Fruit fly (Drosophila melanogaster) whole organism, wandering third instar larva: Measurements from ENCODE around the gene Larp7.

Experiments used
- CG32264 ChIP-seq: fragments of 200-800 bp; sonication (Bioruptor generic); optimal IDR thresholded peaks from 2 replicates; lab custom pipeline; 2016; ENCODE audit warnings: missing biosample characterization, missing genetic modification characterization
- Myc ChIP-seq: fragments of >200 bp; optimal IDR thresholded peaks from 2 replicates; lab custom pipeline; 2017
- Rel ChIP-seq, 2 experiments: fragments of 200-800 bp; sonication (Bioruptor generic) in 1 of 2; optimal IDR thresholded peaks; 2 replicates in 1 of 2; 3 replicates in 1 of 2; lab custom pipeline; 2016 to 2019; ENCODE audit warnings: mild to moderate bottlenecking in 2 of 2, missing biosample characterization in 2 of 2, missing genetic modification characterization in 2 of 2, moderate library complexity in 1 of 2
- Vsx2 ChIP-seq: fragments of 200-300, 225-300 bp; sonication (Bioruptor generic); optimal IDR thresholded peaks from 2 replicates; lab custom pipeline; 2018; ENCODE audit warnings: missing biosample characterization, missing genetic modification characterization; ENCODE audit not compliant: partially characterized antibody
- h ChIP-seq: fragments of 200-800 bp; sonication (Bioruptor generic); optimal IDR thresholded peaks from 3 replicates; lab custom pipeline; 2016; ENCODE audit warnings: missing biosample characterization, mild to moderate bottlenecking, missing genetic modification characterization
- psq ChIP-seq: fragments of 200-800 bp; sonication (Bioruptor generic); optimal IDR thresholded peaks from 3 replicates; lab custom pipeline; 2017; ENCODE audit warnings: missing biosample characterization, mild to moderate bottlenecking, missing genetic modification characterization, moderate library complexity

- no peak for TF ChIP-seq psq
- no peak for TF ChIP-seq Vsx2
- no peak for TF ChIP-seq CG32264 (GFP tag; lab: Kevin White, UChicago)
- no peak for TF ChIP-seq Myc (lab: Kevin White, UChicago)
- TF ChIP-seq h, result no peak
- no peak for TF ChIP-seq Rel (GFP tag; optimal IDR thresholded peaks at IDR 0.05; lab: Kevin White, UChicago)
- no peak for TF ChIP-seq Rel (tag; optimal IDR thresholded peaks at IDR 0.05; lab: Kevin White, UChicago)
Observed at dm6 chrX:9272830-9273507, 29.4 kb downstream of the Larp7 start, which contains the start of the genes Cfp1 and Aladin.
